Worm (Caenorhabditis elegans) whole organism, L4/young adult: Measurements from ENCODE around the gene C01B9.4.

Experiments used
- W03F9.2 ChIP-seq: fragments of 150-350 bp; optimal IDR thresholded peaks from 2 replicates; lab custom pipeline; 2014; ENCODE audit warnings: missing biosample characterization, missing genetic modification characterization
- dao-5 ChIP-seq: sonication (generic microtip); optimal IDR thresholded peaks from 2 replicates; lab custom pipeline; 2016; ENCODE audit warnings: missing genotype, missing genetic modification characterization, moderate library complexity, missing compliant biosample characterization
- him-1 ChIP-seq: sonication (generic microtip); optimal IDR thresholded peaks from 2 replicates; lab custom pipeline; 2016; ENCODE audit warnings: missing genotype, missing genetic modification reagents, missing genetic modification characterization, missing compliant biosample characterization

- TF ChIP-seq dao-5 = no peak
- no peak for TF ChIP-seq him-1 (tag; lab: Kevin White, UChicago)
- TF ChIP-seq W03F9.2 (tag; lab: Kevin White, UChicago) = no peak
These were observed 29.6 kb upstream of the C01B9.4 start for ce11 chrII:13813413-13813812.
